Fruit fly (Drosophila melanogaster): ENCODE results near the gene Mi-2.

The Mi-2 gene

DNA sequence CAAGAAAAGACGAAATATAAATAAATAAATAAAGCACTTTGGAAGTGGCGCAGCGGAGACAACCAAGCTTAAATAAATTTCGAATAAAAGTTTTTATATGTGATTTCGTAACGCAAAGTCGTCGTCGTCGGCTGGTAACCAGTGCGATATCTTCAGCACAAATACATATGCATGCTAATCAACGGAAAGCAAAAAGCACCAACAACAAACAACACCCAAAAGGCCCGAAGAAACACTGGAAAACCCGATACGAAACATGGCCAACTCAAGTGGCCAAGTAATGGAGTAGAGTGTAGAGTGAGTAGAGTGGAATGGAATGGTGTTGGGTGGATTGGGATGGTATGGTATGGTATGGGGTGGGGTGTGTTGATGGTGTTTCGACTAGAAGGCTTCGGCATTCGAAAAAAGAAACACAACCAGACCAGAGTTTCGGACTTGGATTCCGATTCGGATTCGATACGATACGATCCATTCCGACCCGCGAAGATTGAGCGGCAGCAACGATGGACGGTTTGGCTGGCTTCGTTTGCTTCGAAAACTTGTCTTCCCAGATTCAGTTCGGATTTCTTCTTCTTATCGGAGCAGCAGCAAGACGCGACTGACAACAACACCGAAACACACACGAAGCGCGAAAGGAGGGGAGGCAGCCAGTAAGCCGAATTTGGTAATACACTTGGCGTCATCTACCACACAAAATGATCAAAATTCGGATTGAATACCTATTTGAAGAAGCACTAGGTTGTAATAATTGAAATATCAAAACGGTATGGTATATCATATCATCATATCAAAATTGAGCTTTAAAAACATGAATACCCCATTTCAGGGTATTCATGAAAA lies 7.2 kb downstream of the Mi-2 start (continued):
- TF ChIP-seq CG10366 (GFP tag; IDR thresholded peaks at IDR 0.05) = peak; percentile 94
- peak; percentile 13 for TF ChIP-seq Elba2 (GFP tag; optimal IDR thresholded peaks at IDR 0.05)
- TF ChIP-seq rib (GFP tag; IDR thresholded peaks at IDR 0.05) = peak; percentile 91
- TF ChIP-seq HLH4C (GFP tag; IDR thresholded peaks at IDR 0.05; ENCODE audit: partially characterized antibody) = no peak
- TF ChIP-seq HLH54F (GFP tag; optimal IDR thresholded peaks at IDR 0.05) = peak; percentile 97
- TF ChIP-seq tgo (GFP tag; IDR thresholded peaks at IDR 0.05) = peak; percentile 94
- TF ChIP-seq nau (GFP tag; optimal IDR thresholded peaks at IDR 0.05) = peak; percentile 54
- no peak for TF ChIP-seq Gsc (GFP tag; IDR thresholded peaks at IDR 0.05)
- TF ChIP-seq CG18011 (GFP tag; optimal IDR thresholded peaks at IDR 0.05) = peak; percentile 78
- peak; percentile 95 for TF ChIP-seq shn (GFP tag; optimal IDR thresholded peaks at IDR 0.05)
- TF ChIP-seq Awh (GFP tag; IDR thresholded peaks at IDR 0.05) = peak; percentile 93
- TF ChIP-seq danr (GFP tag; IDR thresholded peaks at IDR 0.05) = peak; percentile 91
- peak; percentile 74 for TF ChIP-seq pfk (GFP tag; optimal IDR thresholded peaks at IDR 0.05)
- TF ChIP-seq kah (GFP tag; optimal IDR thresholded peaks at IDR 0.05) = peak; percentile 75
- peak; percentile 92 for TF ChIP-seq CG31441 (GFP tag; IDR thresholded peaks at IDR 0.05)
- TF ChIP-seq CG12942 (GFP tag; optimal IDR thresholded peaks at IDR 0.05) = peak; percentile 91
- TF ChIP-seq onecut (GFP tag; IDR thresholded peaks at IDR 0.05) = peak; percentile 73
- TF ChIP-seq E2f2 (GFP tag; IDR thresholded peaks at IDR 0.05) = peak; percentile 79
- TF ChIP-seq CG12659 (GFP tag; optimal IDR thresholded peaks at IDR 0.05) = peak; percentile 97
- no peak; the same call in none of the 2 replicates for TF ChIP-seq Dref (GFP tag; IDR thresholded peaks at IDR 0.05)
- TF ChIP-seq CG18262 (tag; optimal IDR thresholded peaks at IDR 0.05) = peak; percentile 87
- TF ChIP-seq CG31224 (GFP tag; IDR thresholded peaks at IDR 0.05) = peak; percentile 88
- TF ChIP-seq dmrt11E (tag; optimal IDR thresholded peaks at IDR 0.05) = peak; percentile 81
- TF ChIP-seq ci (GFP tag; IDR thresholded peaks at IDR 0.05) = peak; percentile 96
- TF ChIP-seq CG5245 (GFP tag; optimal IDR thresholded peaks at IDR 0.05) = peak; percentile 93
- peak; percentile 93 for TF ChIP-seq CG6689 (GFP tag; IDR thresholded peaks at IDR 0.05)
- peak; percentile 85 for TF ChIP-seq BtbVII (GFP tag; optimal IDR thresholded peaks at IDR 0.05)
- peak; percentile 85 for TF ChIP-seq MTF-1 (GFP tag; optimal IDR thresholded peaks at IDR 0.05; ENCODE audit: borderline replicate concordance)
- TF ChIP-seq amos (GFP tag; IDR thresholded peaks at IDR 0.05; ENCODE audit: partially characterized antibody) = no peak
- TF ChIP-seq CG12744 (GFP tag; optimal IDR thresholded peaks at IDR 0.05) = peak; percentile 92
- no peak for TF ChIP-seq CG16813 (GFP tag; IDR thresholded peaks at IDR 0.05; ENCODE audit: partially characterized antibody)
- peak; percentile 91 for TF ChIP-seq CG12236 (GFP tag; optimal IDR thresholded peaks at IDR 0.05)
- peak; percentile 90 for TF ChIP-seq NC2α (GFP tag; optimal IDR thresholded peaks at IDR 0.05)
- TF ChIP-seq Nf-YC (tag; optimal IDR thresholded peaks at IDR 0.05) = peak; percentile 62
- TF ChIP-seq CHES-1-like (GFP tag; optimal IDR thresholded peaks at IDR 0.05) = peak; percentile 97
- peak; percentile 83 for TF ChIP-seq CG34376 (GFP tag; optimal IDR thresholded peaks at IDR 0.05)
- TF ChIP-seq Mad (GFP tag; optimal IDR thresholded peaks at IDR 0.05) = peak; percentile 93
- peak; percentile 78 for TF ChIP-seq CG18599 (GFP tag; optimal IDR thresholded peaks at IDR 0.05)
- peak; percentile 91 for TF ChIP-seq CG1233 (GFP tag; optimal IDR thresholded peaks at IDR 0.05)
- TF ChIP-seq CG43689 (GFP tag; IDR thresholded peaks at IDR 0.05) = no peak; the same call in none of the 2 replicates
- TF ChIP-seq CG15269 (tag; optimal IDR thresholded peaks at IDR 0.05) = peak; percentile 97
- TF ChIP-seq CG8478 (optimal IDR thresholded peaks at IDR 0.05) = no peak
- peak; percentile 87 for TF ChIP-seq fd96Cb (tag; optimal IDR thresholded peaks at IDR 0.05)
- TF ChIP-seq MBD-R2 (GFP tag; IDR thresholded peaks at IDR 0.05) = peak; percentile 96
- TF ChIP-seq fru (optimal IDR thresholded peaks at IDR 0.05) = no peak
- TF ChIP-seq CG18476 (GFP tag; optimal IDR thresholded peaks at IDR 0.05) = peak; percentile 78
- peak; percentile 77 for TF ChIP-seq zen (tag; optimal IDR thresholded peaks at IDR 0.05)
- peak; percentile 81 for TF ChIP-seq CG8281 (tag; optimal IDR thresholded peaks at IDR 0.05)
- peak; percentile 70 for TF ChIP-seq aop (GFP tag; IDR thresholded peaks at IDR 0.05)
- TF ChIP-seq Dbx (GFP tag; IDR thresholded peaks at IDR 0.05) = peak; percentile 91

Data from whole organism, embryonic.